Fruit fly (Drosophila melanogaster) Kc167 (cell line): ENCODE data around the gene twit.

Experiments
- Sin3A ChIP-seq: fragments of >200 bp; optimal IDR thresholded peaks from 2 replicates; lab custom pipeline; 2018; ENCODE audit warnings: missing external identifiers
- h ChIP-seq: fragments of >200 bp; optimal IDR thresholded peaks from 3 replicates; lab custom pipeline; 2018; ENCODE audit warnings: missing external identifiers
- ttk ChIP-seq: sonication (Bioruptor generic); optimal IDR thresholded peaks from 2 replicates; lab custom pipeline; 2017; ENCODE audit warnings: missing external identifiers

DNA sequence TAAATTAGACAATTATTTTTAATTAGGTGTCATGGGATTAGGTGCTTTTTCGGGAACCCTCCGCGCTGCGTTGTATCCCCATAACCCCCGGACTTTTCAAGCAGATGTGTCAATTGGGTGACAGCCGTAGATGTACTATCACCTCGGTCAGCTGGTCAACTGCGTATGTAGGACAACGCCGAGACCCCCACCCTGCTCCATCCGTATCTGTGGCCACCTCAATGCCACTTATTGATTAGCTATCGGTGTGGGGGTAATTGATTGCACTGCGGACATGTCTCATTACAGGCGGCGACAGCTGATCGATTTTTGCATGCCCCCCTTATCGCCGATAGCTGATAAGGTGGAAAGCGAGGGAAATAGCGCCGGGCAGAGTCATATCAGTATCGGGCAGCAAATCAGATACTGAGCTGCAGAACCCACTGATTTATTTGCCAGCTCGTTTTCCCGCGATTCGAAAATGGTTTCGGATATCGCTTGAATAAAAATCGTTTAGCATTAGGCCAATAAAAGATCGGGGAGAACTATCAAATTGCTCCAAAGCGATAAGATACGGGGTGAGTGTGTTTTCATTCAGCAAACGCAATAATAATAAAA, 31.3 kb downstream of the twit start:
- TF ChIP-seq ttk (lab: Kevin White, UChicago) (no peak), h (lab: Kevin White, UChicago) (no peak), Sin3A (no peak)
